Fruit fly (Drosophila melanogaster): ENCODE results near the gene Rtel1.

The Rtel1 gene

DNA sequence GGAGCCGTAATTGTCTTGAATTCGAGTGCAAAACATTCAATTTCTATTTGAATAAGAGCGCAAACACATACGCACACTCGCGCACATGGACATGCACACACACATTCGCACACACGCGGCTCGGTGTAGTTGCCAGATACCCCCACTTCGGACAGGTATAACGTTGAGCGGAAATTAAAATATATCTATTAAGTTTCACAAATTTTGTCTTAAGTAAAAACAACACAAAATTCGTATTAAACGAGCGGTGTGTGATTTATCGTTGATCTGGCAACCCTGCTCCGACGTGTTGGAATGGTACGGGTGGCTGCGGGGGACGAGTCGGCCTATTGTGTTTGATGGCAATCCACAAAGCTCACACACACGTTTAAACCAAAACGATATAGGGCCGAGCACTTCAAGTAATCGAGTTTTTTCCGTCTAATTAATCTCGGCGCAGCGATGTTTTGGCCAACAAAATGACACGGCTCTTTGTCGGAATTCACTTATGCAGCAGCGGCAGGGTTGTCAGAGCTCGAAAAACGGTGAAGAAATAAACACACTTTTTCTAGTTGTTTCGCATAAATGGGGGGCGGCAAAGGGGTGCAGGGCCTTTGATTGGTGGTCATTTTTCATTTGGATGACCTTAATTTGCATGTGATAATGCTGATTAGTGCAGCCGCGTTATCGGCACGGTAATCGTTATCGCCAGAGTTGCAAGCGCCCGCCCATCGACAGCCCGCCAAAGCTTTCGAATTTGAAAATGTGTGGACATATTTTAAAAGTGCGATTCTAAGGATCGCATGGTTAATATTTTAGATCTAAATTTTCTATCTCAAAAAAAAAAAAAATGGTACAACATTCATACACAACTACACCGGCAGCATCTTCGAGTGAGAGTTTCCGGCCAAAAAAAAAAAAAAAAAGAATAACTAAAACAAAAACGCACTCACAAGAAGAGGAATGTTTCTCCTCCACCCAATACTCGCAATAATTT, 1.4 kb upstream of the Rtel1 start (continued):
- TF ChIP-seq Lim3 (GFP tag; IDR thresholded peaks at IDR 0.05) (peak; percentile 44; the same call in 1 of the 2 replicates), HLH4C (GFP tag; IDR thresholded peaks at IDR 0.05; ENCODE audit: partially characterized antibody) (peak; percentile 60), Dip3 (GFP tag; optimal IDR thresholded peaks at IDR 0.05) (peak; percentile 80), fu2 (GFP tag; optimal IDR thresholded peaks at IDR 0.05) (peak; percentile 54), CG13775 (GFP tag; optimal IDR thresholded peaks at IDR 0.05) (peak; percentile 64), Kr (GFP tag; optimal IDR thresholded peaks at IDR 0.05) (no peak), CG42726 (GFP tag; IDR thresholded peaks at IDR 0.05; ENCODE audit: partially characterized antibody) (no peak), dmrt11E (tag; optimal IDR thresholded peaks at IDR 0.05) (peak; percentile 50), tup (GFP tag; optimal IDR thresholded peaks at IDR 0.05) (peak; percentile 57), CG32532 (GFP tag; IDR thresholded peaks at IDR 0.05) (peak; percentile 85), p53 (GFP tag; optimal IDR thresholded peaks at IDR 0.05) (no peak), oc (tag; optimal IDR thresholded peaks at IDR 0.05) (peak; percentile 29), eve (GFP tag; optimal IDR thresholded peaks at IDR 0.05) (no peak), pum (GFP tag; optimal IDR thresholded peaks at IDR 0.05) (peak; percentile 48), jing (GFP tag; optimal IDR thresholded peaks at IDR 0.05) (peak; percentile 40), fd96Cb (tag; optimal IDR thresholded peaks at IDR 0.05) (peak; percentile 40), sug (tag; optimal IDR thresholded peaks at IDR 0.05) (peak; percentile 67), al (GFP tag; IDR thresholded peaks at IDR 0.05) (peak; percentile 61), CG12769 (tag; optimal IDR thresholded peaks at IDR 0.05) (peak; percentile 89), unpg (GFP tag; optimal IDR thresholded peaks at IDR 0.05) (peak; percentile 84), CG10543 (GFP tag; optimal IDR thresholded peaks at IDR 0.05) (peak; percentile 79), CG18476 (GFP tag; optimal IDR thresholded peaks at IDR 0.05) (no peak), Hr78 (GFP tag; optimal IDR thresholded peaks at IDR 0.05) (peak in 1 of 2 experiments; percentile 30)

DNA sequence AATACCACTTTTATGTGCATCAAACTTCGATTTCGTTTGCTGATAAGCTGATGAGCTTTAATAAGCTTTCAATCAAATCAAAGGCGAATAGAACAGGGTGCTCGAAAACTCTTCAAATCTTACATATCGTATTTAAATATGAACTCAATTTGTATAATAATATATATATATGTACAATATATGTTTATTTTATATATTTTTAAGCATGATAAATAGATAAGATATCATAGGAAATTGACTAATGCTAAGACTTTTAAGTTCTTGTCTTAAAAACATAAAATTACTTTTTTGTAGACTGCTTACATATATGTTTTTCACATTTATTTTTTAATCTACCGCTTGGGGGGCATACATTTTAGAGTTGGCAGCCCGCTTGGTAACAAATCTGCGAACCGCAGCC, 4.4 kb downstream of the Rtel1 start, which contains the start of gene CG15772:
TSS of gene CG15772 (plus strand) at position 301 of the 400 bp plus-strand sequence.
- TF ChIP-seq CG3407 (GFP tag; optimal IDR thresholded peaks at IDR 0.05), result no peak
- no peak for TF ChIP-seq nerfin-1 (tag; optimal IDR thresholded peaks at IDR 0.05)
- TF ChIP-seq Elba2 (GFP tag; optimal IDR thresholded peaks at IDR 0.05), result no peak
- no peak for TF ChIP-seq CG13287 (GFP tag; IDR thresholded peaks at IDR 0.05; ENCODE audit: partially characterized antibody)
- TF ChIP-seq kni (GFP tag; optimal IDR thresholded peaks at IDR 0.05), result no peak
- no peak for TF ChIP-seq CG7357 (GFP tag; IDR thresholded peaks at IDR 0.05)
- TF ChIP-seq gsb-n (tag; optimal IDR thresholded peaks at IDR 0.05), result no peak
- no peak for TF ChIP-seq CG1602 (GFP tag; optimal IDR thresholded peaks at IDR 0.05)
- TF ChIP-seq CG14860 (GFP tag; IDR thresholded peaks at IDR 0.05; ENCODE audit: partially characterized antibody), result no peak

DNA sequence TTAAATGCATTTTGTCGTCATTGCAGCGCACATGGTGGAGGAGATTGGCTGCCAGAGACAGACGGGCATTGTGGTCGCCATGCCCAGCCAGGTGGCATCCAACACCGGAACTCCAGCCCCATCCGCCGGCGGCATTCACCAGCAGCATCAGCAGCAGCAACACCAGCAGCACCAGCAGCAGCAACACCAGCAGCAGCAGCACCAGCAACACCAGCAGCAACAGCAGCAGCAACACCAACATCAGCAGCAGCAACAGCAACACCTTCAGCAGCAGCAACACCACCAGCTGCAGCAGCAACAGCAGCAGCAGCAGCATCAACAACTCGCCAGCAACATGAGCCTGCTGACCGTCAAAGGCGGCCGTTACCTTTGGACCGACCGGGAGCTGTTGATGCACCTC, 5.3 kb downstream of the Rtel1 start:
- TF ChIP-seq Atf-2 (GFP tag; optimal IDR thresholded peaks at IDR 0.05) (no peak), lov (optimal IDR thresholded peaks at IDR 0.05) (no peak), lov (GFP tag; IDR thresholded peaks at IDR 0.05) (no peak), CG12769 (tag; optimal IDR thresholded peaks at IDR 0.05) (no peak), Dfd (GFP tag; optimal IDR thresholded peaks at IDR 0.05) (peak in 1 of 2 experiments; percentile 39), ci (GFP tag; IDR thresholded peaks at IDR 0.05) (no peak), Med (GFP tag) (peak; percentile 14), MTF-1 (GFP tag; optimal IDR thresholded peaks at IDR 0.05; ENCODE audit: borderline replicate concordance) (no peak), pfk (GFP tag; optimal IDR thresholded peaks at IDR 0.05) (no peak), chn (GFP tag; optimal IDR thresholded peaks at IDR 0.05) (no peak), CG11456 (GFP tag; IDR thresholded peaks at IDR 0.05) (no peak), Dref (GFP tag; IDR thresholded peaks at IDR 0.05) (no peak)

Data from whole organism, embryonic.